Fruit fly (Drosophila melanogaster): Measurements from ENCODE around the gene gcm.

DNA sequence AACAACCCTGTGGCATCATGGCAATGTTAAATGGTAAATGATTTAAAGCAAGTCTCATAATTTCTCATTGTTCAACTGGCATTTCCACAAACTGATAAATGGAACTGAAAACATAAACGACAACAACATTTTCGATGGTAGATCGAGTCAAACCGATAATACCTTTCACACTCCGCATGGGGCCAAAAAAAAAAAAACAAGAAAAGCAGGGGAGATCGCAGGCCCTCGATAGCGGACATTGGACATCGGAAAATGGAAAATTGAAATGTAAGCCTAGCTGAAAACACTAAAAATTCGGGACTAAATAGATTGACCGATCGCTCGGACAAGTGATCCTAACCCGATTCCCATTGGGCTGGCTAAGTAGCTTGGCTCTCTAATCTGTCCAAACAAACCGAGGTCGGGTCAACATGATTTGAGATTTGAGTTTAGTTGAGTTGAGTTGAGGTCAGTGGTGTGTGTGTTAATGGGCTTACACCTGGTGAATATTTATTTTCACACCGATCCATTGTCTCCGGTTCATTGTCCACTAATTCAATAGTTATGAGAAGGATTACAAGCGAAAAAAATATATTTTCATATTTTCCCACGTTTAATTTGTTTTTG lies 2.7 kb upstream of the gcm start:
- TF ChIP-seq CG8478 (optimal IDR thresholded peaks at IDR 0.05) (no peak), Dll (optimal IDR thresholded peaks at IDR 0.05) (no peak), pan (optimal IDR thresholded peaks at IDR 0.05) (no peak), psq (optimal IDR thresholded peaks at IDR 0.05) (no peak), usp (GFP tag; optimal IDR thresholded peaks at IDR 0.05) (no peak), EcR (GFP tag; optimal IDR thresholded peaks at IDR 0.05) (no peak)

Data from whole organism.